Fruit fly (Drosophila melanogaster) whole organism, adult: ENCODE results near the gene Tpi.

Experiments
- CG11617 ChIP-seq: fragments of 200-800 bp; sonication (Bioruptor generic); optimal IDR thresholded peaks from 2 replicates; lab custom pipeline; 2017; ENCODE audit warnings: mild to moderate bottlenecking, missing biosample characterization, missing genetic modification reagents, missing genetic modification characterization
- CG12768 ChIP-seq: fragments of 200-800 bp; sonication (Bioruptor generic); optimal IDR thresholded peaks from 2 replicates; lab custom pipeline; 2017; ENCODE audit warnings: missing biosample characterization, missing genetic modification characterization, mild to moderate bottlenecking, moderate library complexity, missing genetic modification reagents
- CG14711 ChIP-seq: fragments of 200-800 bp; sonication (Bioruptor generic); optimal IDR thresholded peaks from 2 replicates; lab custom pipeline; 2018; ENCODE audit warnings: missing biosample characterization, mild to moderate bottlenecking, missing genetic modification characterization, moderate library complexity
- kay ChIP-seq: fragments of 200-800 bp; sonication (Bioruptor generic); peaks from one replicate; lab custom pipeline; 2016; ENCODE audit warnings: missing biosample characterization, missing genetic modification characterization, borderline replicate concordance
- ovo ChIP-seq: fragments of 200-800 bp; sonication (Bioruptor generic); optimal IDR thresholded peaks from 2 replicates; lab custom pipeline; 2016; ENCODE audit warnings: missing biosample characterization, missing genetic modification characterization

dm6 chr3R:30153864-30154263 is 19.5 kb upstream of the Tpi start:
- TF ChIP-seq kay (GFP tag; lab: Kevin White, UChicago) (no peak), ovo (GFP tag; lab: Kevin White, UChicago) (no peak), CG11617 (GFP tag; lab: Kevin White, UChicago) (no peak), CG14711 (no peak), CG12768 (GFP tag; lab: Kevin White, UChicago) (no peak)
